Fruit fly (Drosophila melanogaster) whole organism, embryonic: ENCODE results near the gene dj-1beta.
A peak's percentile ranks its signal among the peaks of the same experiment; 100 is the strongest.

Experiments
- CG10267 ChIP-seq: fragments of 200-800 bp; sonication (Bioruptor generic); optimal IDR thresholded peaks from 2 replicates; lab custom pipeline; 2018; ENCODE audit warnings: missing biosample characterization, mild to moderate bottlenecking, missing genetic modification characterization, moderate library complexity
- CG10979 ChIP-seq: fragments of 200-800 bp; sonication (Bioruptor generic); optimal IDR thresholded peaks from 2 replicates; lab custom pipeline; 2018; ENCODE audit warnings: missing biosample characterization, mild to moderate bottlenecking, missing genetic modification characterization, moderate library complexity
- CG11560 ChIP-seq: fragments of 200-800 bp; sonication (Bioruptor generic); IDR thresholded peaks from 3 replicates; pipeline ENCODE4 v1.3.6; 2022; ENCODE audit warnings: missing biosample characterization, missing genetic modification characterization
- CG12391 ChIP-seq: fragments of 200-800 bp; sonication (Bioruptor generic); optimal IDR thresholded peaks from 3 replicates; lab custom pipeline; 2018; ENCODE audit warnings: missing biosample characterization, mild to moderate bottlenecking, missing genetic modification characterization, moderate library complexity
- CG13624 ChIP-seq: fragments of 200-800 bp; sonication (Bioruptor generic); optimal IDR thresholded peaks from 2 replicates; lab custom pipeline; 2016; ENCODE audit warnings: missing biosample characterization, missing genetic modification characterization
- CG15696 ChIP-seq: fragments of 200-800 bp; sonication (Bioruptor generic); optimal IDR thresholded peaks from 2 replicates; lab custom pipeline; 2019; ENCODE audit warnings: missing biosample characterization, mild to moderate bottlenecking, missing genetic modification characterization, moderate library complexity
- CG16863 ChIP-seq: fragments of 200-800 bp; sonication (Bioruptor generic); optimal IDR thresholded peaks from 3 replicates; lab custom pipeline; 2016; ENCODE audit warnings: missing biosample characterization, missing genetic modification characterization
- CG1832 ChIP-seq: fragments of 200-800 bp; sonication (Bioruptor generic); optimal IDR thresholded peaks from 2 replicates; lab custom pipeline; 2017; ENCODE audit warnings: missing biosample characterization, mild to moderate bottlenecking, missing genetic modification characterization, inconsistent platforms
- CG2129 ChIP-seq: fragments of 200-800 bp; sonication (Bioruptor generic); IDR thresholded peaks from 2 replicates; pipeline ENCODE4 v1.3.6; 2022; ENCODE audit warnings: missing biosample characterization, missing genetic modification characterization; ENCODE audit not compliant: partially characterized antibody
- CG2712 ChIP-seq: fragments of 200-800 bp; optimal IDR thresholded peaks from 3 replicates; lab custom pipeline; 2019; ENCODE audit warnings: missing biosample characterization, mild to moderate bottlenecking, missing genetic modification characterization, moderate library complexity
- CG31388 ChIP-seq: fragments of 200-800 bp; sonication (Bioruptor generic); optimal IDR thresholded peaks from 2 replicates; lab custom pipeline; 2016; ENCODE audit warnings: missing biosample characterization, missing genetic modification characterization
- CG31441 ChIP-seq: fragments of 200-800 bp; sonication (Bioruptor generic); IDR thresholded peaks from 2 replicates; pipeline ENCODE4 v1.3.6; 2022; ENCODE audit warnings: missing biosample characterization, missing genetic modification characterization
- CG3847 ChIP-seq: fragments of 200-800 bp; sonication (Bioruptor generic); IDR thresholded peaks from 2 replicates; pipeline ENCODE4 v1.3.6; 2022; ENCODE audit warnings: missing biosample characterization, missing genetic modification characterization
- CG6854 ChIP-seq: fragments of 200-800 bp; sonication (Bioruptor generic); optimal IDR thresholded peaks from 3 replicates; lab custom pipeline; 2017; ENCODE audit warnings: missing biosample characterization, mild to moderate bottlenecking, missing genetic modification characterization
- CG8089 ChIP-seq: fragments of 200-800 bp; sonication (Bioruptor generic); optimal IDR thresholded peaks from 3 replicates; lab custom pipeline; 2016; ENCODE audit warnings: missing biosample characterization, missing genetic modification characterization
- CG8290 ChIP-seq, 3 experiments: fragments of 200-800 bp; sonication (Bioruptor generic); optimal IDR thresholded peaks; 2 replicates each; lab custom pipeline; 2016 to 2019; ENCODE audit warnings: missing biosample characterization in 3 of 3, missing genetic modification characterization in 3 of 3, mild to moderate bottlenecking in 2 of 3, moderate library complexity in 1 of 3
- CG9797 ChIP-seq: fragments of 200-800 bp; sonication (Bioruptor generic); optimal IDR thresholded peaks from 3 replicates; lab custom pipeline; 2018; ENCODE audit warnings: missing biosample characterization, mild to moderate bottlenecking, missing genetic modification characterization
- Deaf1 ChIP-seq: fragments of 200-800 bp; optimal IDR thresholded peaks from 3 replicates; lab custom pipeline; 2019; ENCODE audit warnings: missing biosample characterization, mild to moderate bottlenecking, missing genetic modification characterization, moderate library complexity
- Dek ChIP-seq: fragments of 200-800 bp; sonication (Bioruptor generic); optimal IDR thresholded peaks from 3 replicates; lab custom pipeline; 2019; ENCODE audit warnings: missing biosample characterization, mild to moderate bottlenecking, missing genetic modification characterization, moderate library complexity
- Dp ChIP-seq: fragments of 200-800 bp; sonication (Bioruptor generic); optimal IDR thresholded peaks from 2 replicates; lab custom pipeline; 2018; ENCODE audit warnings: missing biosample characterization, mild to moderate bottlenecking, missing genetic modification characterization, moderate library complexity
- E2f1 ChIP-seq: fragments of 200-800 bp; sonication (Bioruptor generic); IDR thresholded peaks from 2 replicates; pipeline ENCODE4 v1.3.6; 2022; ENCODE audit warnings: missing biosample characterization, missing genetic modification characterization
- HmgD ChIP-seq: fragments of 200-800 bp; sonication (Bioruptor generic); optimal IDR thresholded peaks from 3 replicates; lab custom pipeline; 2016; ENCODE audit warnings: missing biosample characterization, missing genetic modification characterization
- MTF-1 ChIP-seq: fragments of 200-800 bp; sonication (Bioruptor generic); optimal IDR thresholded peaks from 2 replicates; lab custom pipeline; 2018; ENCODE audit warnings: missing biosample characterization, mild to moderate bottlenecking, missing genetic modification characterization, borderline replicate concordance
- Mad ChIP-seq: fragments of 200-800 bp; sonication (Bioruptor generic); optimal IDR thresholded peaks from 2 replicates; lab custom pipeline; 2016; ENCODE audit warnings: missing biosample characterization, missing genetic modification characterization
- Max ChIP-seq: fragments of 200-800 bp; sonication (Bioruptor generic); optimal IDR thresholded peaks from 2 replicates; lab custom pipeline; 2016; ENCODE audit warnings: missing biosample characterization, mild to moderate bottlenecking, missing genetic modification characterization
- Six4 ChIP-seq: fragments of 200-800 bp; sonication (Bioruptor generic); optimal IDR thresholded peaks from 2 replicates; lab custom pipeline; 2016; ENCODE audit warnings: missing biosample characterization, missing genetic modification characterization
- Spps ChIP-seq: fragments of 200-800 bp; sonication (Bioruptor generic); optimal IDR thresholded peaks from 2 replicates; lab custom pipeline; 2018; ENCODE audit warnings: missing biosample characterization, mild to moderate bottlenecking, missing genetic modification characterization
- Usf ChIP-seq: fragments of 200-800 bp; sonication (Bioruptor generic); optimal IDR thresholded peaks from 2 replicates; lab custom pipeline; 2017; ENCODE audit warnings: missing genotype, missing biosample characterization, missing genetic modification characterization
- Xrp1 ChIP-seq: fragments of 200-800 bp; sonication (Bioruptor generic); IDR thresholded peaks from 2 replicates; pipeline ENCODE4 v1.3.6; 2022; ENCODE audit warnings: missing biosample characterization, missing genetic modification characterization
- chinmo ChIP-seq: fragments of 200-800 bp; sonication (Bioruptor generic); IDR thresholded peaks from 4 replicates; pipeline ENCODE4 v1.3.6; 2022; ENCODE audit warnings: missing biosample characterization, missing genetic modification characterization; ENCODE audit not compliant: partially characterized antibody
- chn ChIP-seq: fragments of 200-800 bp; sonication (Bioruptor generic); optimal IDR thresholded peaks from 2 replicates; lab custom pipeline; 2016; ENCODE audit warnings: missing biosample characterization, missing genetic modification characterization
- dm ChIP-seq: fragments of 200-800 bp; sonication (Bioruptor generic); optimal IDR thresholded peaks from 3 replicates; lab custom pipeline; 2016; ENCODE audit warnings: missing biosample characterization, missing genetic modification characterization
- gce ChIP-seq: fragments of 200-800 bp; sonication (Bioruptor generic); IDR thresholded peaks from 3 replicates; pipeline ENCODE4 v1.3.6; 2022; ENCODE audit warnings: missing biosample characterization, missing genetic modification characterization
- hkb ChIP-seq, 2 experiments: fragments of 200-800 bp in 1 of 2; fragments of >200 bp in 1 of 2; sonication (Bioruptor generic) in 1 of 2; IDR thresholded peaks in 1 of 2; optimal IDR thresholded peaks in 1 of 2; 2 replicates each; pipeline versions ENCODE4 v1.3.6 to Lab custom; 2017 to 2022; ENCODE audit warnings: missing biosample characterization in 1 of 2, missing genetic modification characterization in 1 of 2
- insv ChIP-seq, 2 experiments: fragments of 200-800 bp; sonication (Bioruptor generic); optimal IDR thresholded peaks; 3 replicates each; lab custom pipeline; 2016 to 2018; ENCODE audit warnings: missing biosample characterization in 2 of 2, missing genetic modification characterization in 2 of 2
- lab ChIP-seq: fragments of 200-800 bp; sonication (Bioruptor generic); optimal IDR thresholded peaks from 3 replicates; lab custom pipeline; 2017; ENCODE audit warnings: missing biosample characterization, missing genetic modification characterization, mild to moderate bottlenecking, moderate library complexity, missing genetic modification reagents
- pho ChIP-seq: fragments of 200-800 bp; sonication (Bioruptor generic); optimal IDR thresholded peaks from 2 replicates; lab custom pipeline; 2016; ENCODE audit warnings: missing biosample characterization, missing genetic modification characterization
- pita ChIP-seq: fragments of 200-800 bp; sonication (Bioruptor generic); optimal IDR thresholded peaks from 2 replicates; lab custom pipeline; 2017; ENCODE audit warnings: missing biosample characterization, mild to moderate bottlenecking, missing genetic modification characterization
- psq ChIP-seq: fragments of 200-800 bp; sonication (Bioruptor generic); optimal IDR thresholded peaks from 2 replicates; lab custom pipeline; 2017; ENCODE audit warnings: missing biosample characterization, missing genetic modification characterization
- ranshi ChIP-seq: fragments of 200-800 bp; sonication (Bioruptor generic); IDR thresholded peaks from 2 replicates; pipeline ENCODE4 v1.3.6; 2022; ENCODE audit warnings: missing biosample characterization, missing genetic modification characterization
- row ChIP-seq: fragments of 200-800 bp; sonication (Bioruptor generic); IDR thresholded peaks from 3 replicates; pipeline ENCODE4 v1.3.6; 2022; ENCODE audit warnings: missing biosample characterization, missing genetic modification characterization
- scrt ChIP-seq: fragments of 200-800 bp; sonication (Bioruptor generic); optimal IDR thresholded peaks from 2 replicates; lab custom pipeline; 2018; ENCODE audit warnings: missing biosample characterization, mild to moderate bottlenecking, missing genetic modification characterization, moderate library complexity
- ttk ChIP-seq: fragments of 200-800 bp; sonication (Bioruptor generic); IDR thresholded peaks from 2 replicates; pipeline ENCODE4 v2.1.2; 2022; ENCODE audit warnings: missing biosample characterization, missing genetic modification characterization
- tup ChIP-seq: fragments of 200-800 bp; sonication (Bioruptor generic); optimal IDR thresholded peaks from 2 replicates; lab custom pipeline; 2016; ENCODE audit warnings: missing biosample characterization, mild to moderate bottlenecking, missing genetic modification characterization, moderate library complexity
- usp ChIP-seq: fragments of >200 bp; optimal IDR thresholded peaks from 2 replicates; lab custom pipeline; 2017; ENCODE audit warnings: missing biosample characterization, missing genetic modification characterization
- vnd ChIP-seq: fragments of 200-800 bp; sonication (Bioruptor generic); IDR thresholded peaks from 3 replicates; pipeline ENCODE4 v1.3.6; 2022; ENCODE audit warnings: missing biosample characterization, missing genetic modification characterization; ENCODE audit not compliant: partially characterized antibody
- vvl ChIP-seq: fragments of 200-800 bp; sonication (Bioruptor generic); IDR thresholded peaks from 2 replicates; pipeline ENCODE4 v1.3.6; 2022; ENCODE audit warnings: missing biosample characterization, missing genetic modification characterization
- wdn ChIP-seq: fragments of 200-800 bp; sonication (Bioruptor generic); IDR thresholded peaks from 2 replicates; pipeline ENCODE4 v1.3.6; 2022; ENCODE audit warnings: missing biosample characterization, missing genetic modification characterization
- zf30C ChIP-seq: fragments of 200-800 bp; sonication (Bioruptor generic); optimal IDR thresholded peaks from 3 replicates; lab custom pipeline; 2018; ENCODE audit warnings: missing biosample characterization, mild to moderate bottlenecking, missing genetic modification characterization
- zfh2 ChIP-seq: fragments of 200-800 bp; sonication (Bioruptor generic); optimal IDR thresholded peaks from 2 replicates; lab custom pipeline; 2016; ENCODE audit warnings: missing biosample characterization, missing genetic modification characterization

dj-1beta gene

dm6 chr3R:30770069-30770633 lies 36.8 kb upstream of the dj-1beta start (continued):
- TF ChIP-seq Spps, result no peak
- no peak for TF ChIP-seq wdn
- TF ChIP-seq CG1832 (GFP tag; lab: Kevin White, UChicago), result no peak
- TF ChIP-seq ranshi (GFP tag; lab: Robert Waterston, UW), result no peak
- TF ChIP-seq chn (GFP tag; lab: Kevin White, UChicago), result peak; percentile 31
- no peak for TF ChIP-seq Dp (GFP tag; lab: Kevin White, UChicago)
- no peak for TF ChIP-seq zfh2 (GFP tag; lab: Kevin White, UChicago)
- TF ChIP-seq CG6854 (GFP tag; lab: Kevin White, UChicago), result no peak
- TF ChIP-seq gce, result no peak
- peak; percentile 93 for TF ChIP-seq zf30C
- no peak for TF ChIP-seq Max
- TF ChIP-seq tup (GFP tag; lab: Kevin White, UChicago), result no peak
- TF ChIP-seq CG8290 (GFP tag; optimal IDR thresholded peaks at IDR 0.05; lab: Kevin White, UChicago), result no peak
- TF ChIP-seq CG8290 (tag; optimal IDR thresholded peaks at IDR 0.05; lab: Kevin White, UChicago), result no peak
- TF ChIP-seq row, result peak; percentile 50; the same call in 1 of the 3 replicates
- no peak for TF ChIP-seq MTF-1 (GFP tag; lab: Kevin White, UChicago)
- TF ChIP-seq CG15696, result peak; percentile 68
- TF ChIP-seq Mad, result no peak
- no peak for TF ChIP-seq Usf
- no peak for TF ChIP-seq vnd (GFP tag; lab: Robert Waterston, UW)
- TF ChIP-seq CG16863 (GFP tag; lab: Kevin White, UChicago), result no peak
- TF ChIP-seq CG31441 (GFP tag; lab: Robert Waterston, UW), result no peak
- peak; percentile 0 for TF ChIP-seq CG10267 (tag; lab: Kevin White, UChicago)
- TF ChIP-seq pita (GFP tag; lab: Kevin White, UChicago), result no peak
- no peak for TF ChIP-seq scrt (GFP tag; lab: Kevin White, UChicago)
- no peak for TF ChIP-seq CG9797 (GFP tag; lab: Kevin White, UChicago)
- no peak for TF ChIP-seq lab (GFP tag; lab: Kevin White, UChicago)
- no peak for TF ChIP-seq hkb (optimal IDR thresholded peaks at IDR 0.05; lab: Kevin White, UChicago)
- TF ChIP-seq hkb (GFP tag; IDR thresholded peaks at IDR 0.05; lab: Robert Waterston, UW), result no peak
- no peak for TF ChIP-seq chinmo (GFP tag; lab: Robert Waterston, UW)
- TF ChIP-seq Deaf1, result no peak
- peak; percentile 61 for TF ChIP-seq Xrp1
- peak; percentile 5 for TF ChIP-seq Six4 (GFP tag; lab: Kevin White, UChicago)
- TF ChIP-seq psq (GFP tag; lab: Kevin White, UChicago), result no peak
- no peak for TF ChIP-seq CG13624 (GFP tag; lab: Kevin White, UChicago)
- TF ChIP-seq ttk (GFP tag; lab: Robert Waterston, UW), result no peak
- TF ChIP-seq CG31388 (GFP tag; lab: Kevin White, UChicago), result no peak
- peak; percentile 27 for TF ChIP-seq CG10979 (tag; lab: Kevin White, UChicago)
- TF ChIP-seq CG12391 (tag; lab: Kevin White, UChicago), result no peak
- TF ChIP-seq dm (GFP tag; lab: Kevin White, UChicago), result peak; percentile 27
- no peak for TF ChIP-seq CG8089
- no peak for TF ChIP-seq CG2712
- no peak for TF ChIP-seq CG2129
- TF ChIP-seq usp, result no peak
- TF ChIP-seq CG11560 (tag; lab: Robert Waterston, UW), result no peak
- no peak for TF ChIP-seq pho
- TF ChIP-seq CG3847 (GFP tag; lab: Robert Waterston, UW), result no peak
- TF ChIP-seq Dek, result no peak
- no peak for TF ChIP-seq vvl (GFP tag; lab: Robert Waterston, UW)
- no peak for TF ChIP-seq E2f1 (GFP tag; lab: Robert Waterston, UW)
- TF ChIP-seq insv (GFP tag; optimal IDR thresholded peaks at IDR 0.05; lab: Kevin White, UChicago), result peak in 1 of 2 experiments; percentile 52
- TF ChIP-seq HmgD, result no peak
